Worm (Caenorhabditis elegans) whole organism, L1 larva: ENCODE measurements around the gene tbx-8.

ENCODE experiments used
- blmp-1 ChIP-seq: fragments of 150-350 bp; optimal IDR thresholded peaks from 2 replicates; lab custom pipeline; 2014; ENCODE audit warnings: missing biosample characterization, missing genetic modification characterization
- ceh-8 ChIP-seq: fragments of 200-800 bp; sonication (Bioruptor generic); optimal IDR thresholded peaks from 2 replicates; lab custom pipeline; 2018; ENCODE audit warnings: mild to moderate bottlenecking, missing genetic modification characterization, moderate library complexity, missing compliant biosample characterization
- ceh-82 ChIP-seq, 3 experiments: fragments of 150-350 bp in 1 of 3; sonication (generic microtip) in 2 of 3; optimal IDR thresholded peaks; 2 replicates each; lab custom pipeline; 2014 to 2017; ENCODE audit warnings: missing biosample characterization in 3 of 3, missing genetic modification characterization in 3 of 3
- lin-39 ChIP-seq: fragments of 150-350 bp; optimal IDR thresholded peaks from 2 replicates; lab custom pipeline; 2014; ENCODE audit warnings: missing biosample characterization, missing genetic modification reagents, missing genetic modification characterization
- lsy-2 ChIP-seq, 2 experiments: fragments of 150-350 bp; optimal IDR thresholded peaks; 2 replicates each; lab custom pipeline; 2014; ENCODE audit warnings: missing biosample characterization in 2 of 2, missing genetic modification characterization in 2 of 2
- mdl-1 ChIP-seq, 2 experiments: fragments of 150-350 bp; optimal IDR thresholded peaks; 2 replicates each; lab custom pipeline; 2014 to 2017; ENCODE audit warnings: missing biosample characterization in 2 of 2, missing genetic modification characterization in 2 of 2, inconsistent platforms in 1 of 2
- mep-1 ChIP-seq: fragments of 150-350 bp; optimal IDR thresholded peaks from 2 replicates; lab custom pipeline; 2014; ENCODE audit warnings: missing biosample characterization, missing genetic modification characterization
- nhr-12 ChIP-seq: sonication (generic microtip); optimal IDR thresholded peaks from 2 replicates; lab custom pipeline; 2017; ENCODE audit warnings: missing biosample characterization, missing genetic modification characterization
- ztf-4 ChIP-seq: fragments of 150-350 bp; optimal IDR thresholded peaks from 2 replicates; lab custom pipeline; 2014; ENCODE audit warnings: missing biosample characterization, missing genetic modification characterization

DNA sequence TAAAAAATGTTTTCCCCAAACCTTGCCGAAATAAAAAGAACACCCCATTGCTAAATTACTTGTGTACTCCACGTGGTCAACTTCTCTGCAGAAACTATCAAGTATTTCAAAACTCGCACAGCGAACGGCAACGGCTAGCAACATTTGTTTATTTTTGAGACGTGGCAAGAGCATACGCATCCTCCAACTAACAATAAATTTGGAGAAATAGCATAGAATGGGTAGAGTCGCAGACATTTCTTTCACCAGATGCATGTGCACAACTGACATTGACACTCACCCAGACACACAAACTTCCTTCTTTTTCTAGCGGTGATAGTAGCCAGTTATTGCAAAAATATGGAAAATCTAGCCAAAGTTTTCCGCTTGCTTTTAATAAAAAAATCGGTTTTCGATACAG lies 32.5 kb downstream of the tbx-8 start:
- TF ChIP-seq ztf-4 (no peak), lsy-2 (tag; optimal IDR thresholded peaks at IDR 0.05; lab: Kevin White, UChicago) (no peak), mdl-1 (tag; optimal IDR thresholded peaks at IDR 0.05; lab: Kevin White, UChicago) (no peak), ceh-8 (GFP tag; lab: Kevin White, UChicago) (no peak), ceh-82 (tag; optimal IDR thresholded peaks at IDR 0.05; lab: Kevin White, UChicago) (no peak), lin-39 (tag; lab: Kevin White, UChicago) (no peak), mep-1 (no peak), nhr-12 (no peak), blmp-1 (tag; lab: Kevin White, UChicago) (no peak)
